Worm (Caenorhabditis elegans): ENCODE results near the gene sri-62.

Gene sri-62

DNA sequence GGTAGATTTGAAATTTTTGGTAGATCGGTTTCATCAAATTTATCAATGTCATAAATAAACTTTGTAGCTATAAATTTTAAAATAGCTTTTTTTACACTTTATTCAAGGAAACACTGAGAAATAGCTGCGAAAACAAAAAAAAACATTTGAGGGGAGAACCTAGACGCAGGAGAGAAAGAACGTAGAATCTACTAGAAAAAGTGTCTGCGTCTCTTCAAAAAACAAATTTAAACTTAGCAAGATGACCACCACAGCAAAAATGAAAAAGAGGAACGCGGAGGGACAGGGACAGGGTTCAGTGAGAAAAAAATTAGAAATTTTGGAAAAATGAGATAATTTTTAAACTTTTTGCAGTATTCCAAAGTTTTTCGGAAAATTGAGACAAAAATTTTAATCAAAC, 49.3 kb downstream of the sri-62 start:
- TF ChIP-seq rnt-1 (tag; optimal IDR thresholded peaks at IDR 0.05) (peak; percentile 48), nhr-20 (tag; optimal IDR thresholded peaks at IDR 0.05) (peak; percentile 49), xbp-1 (tag; optimal IDR thresholded peaks at IDR 0.05) (peak; percentile 21), nhr-85 (tag) (peak; percentile 47), snu-23 (GFP tag; optimal IDR thresholded peaks at IDR 0.05) (peak; percentile 68), nhr-71 (tag; optimal IDR thresholded peaks at IDR 0.05) (peak; percentile 61), swsn-7 (tag; optimal IDR thresholded peaks at IDR 0.05) (peak; percentile 47), dpl-1 (GFP tag; optimal IDR thresholded peaks at IDR 0.05) (peak; percentile 9 to 54 (median 35)), ceh-88 (GFP tag; IDR thresholded peaks at IDR 0.05) (no peak), lin-14 (GFP tag; optimal IDR thresholded peaks at IDR 0.05) (peak; percentile 76), fkh-8 (tag; optimal IDR thresholded peaks at IDR 0.05) (peak; percentile 52), aly-2 (tag; optimal IDR thresholded peaks at IDR 0.05) (no peak), nhr-47 (tag; optimal IDR thresholded peaks at IDR 0.05) (peak; percentile 33), fkh-10 (GFP tag; optimal IDR thresholded peaks at IDR 0.05) (no peak), nhr-19 (GFP tag; conservative IDR thresholded peaks at IDR 0.05) (0 out of 2 replicates have a peak, but pooled peaks have one; percentile 9), lsy-2 (tag; optimal IDR thresholded peaks at IDR 0.05) (peak; percentile 26 to 51), skn-1 (tag; optimal IDR thresholded peaks at IDR 0.05) (peak; percentile 27), lin-35 (GFP tag; optimal IDR thresholded peaks at IDR 0.05) (peak; percentile 5 to 11), C16A3.4 (tag; optimal IDR thresholded peaks at IDR 0.05) (no peak), vab-15 (tag; optimal IDR thresholded peaks at IDR 0.05) (no peak), mep-1 (tag; optimal IDR thresholded peaks at IDR 0.05) (peak; percentile 44), sptf-1 (tag; optimal IDR thresholded peaks at IDR 0.05) (no peak), lin-13 (GFP tag; optimal IDR thresholded peaks at IDR 0.05) (peak; percentile 38), efl-1 (optimal IDR thresholded peaks at IDR 0.05) (peak; percentile 50 to 61), efl-1 (GFP tag; optimal IDR thresholded peaks at IDR 0.05 in 1 of 2) (peak; percentile 34 to 67)

Data from whole organism, L1 larva.